Fruit fly (Drosophila melanogaster) whole organism, embryonic: ENCODE results near the gene OtopLc.

Experiments
- BEAF-32 ChIP-seq: fragments of 200-800 bp; sonication (Bioruptor generic); optimal IDR thresholded peaks from 3 replicates; lab custom pipeline; 2017; ENCODE audit warnings: missing biosample characterization, missing genetic modification characterization, mild to moderate bottlenecking, moderate library complexity, missing genetic modification reagents
- C15 ChIP-seq: fragments of 200-800 bp; sonication (Bioruptor generic); IDR thresholded peaks from 3 replicates; pipeline ENCODE4 v1.3.6; 2022; ENCODE audit warnings: missing biosample characterization, missing genetic modification characterization
- CG10321 ChIP-seq: fragments of 200-800 bp; sonication (Bioruptor generic); IDR thresholded peaks from 2 replicates; pipeline ENCODE4 v1.3.6; 2022; ENCODE audit warnings: missing biosample characterization, missing genetic modification characterization
- CG10366 ChIP-seq: fragments of 200-800 bp; sonication (Bioruptor generic); IDR thresholded peaks from 2 replicates; pipeline ENCODE4 v1.3.6; 2022; ENCODE audit warnings: missing biosample characterization, missing genetic modification characterization
- CG11695 ChIP-seq: fragments of 200-800 bp; sonication (Bioruptor generic); IDR thresholded peaks from 3 replicates; pipeline ENCODE4 v1.3.6; 2022; ENCODE audit warnings: missing biosample characterization, missing genetic modification characterization
- CG11723 ChIP-seq: fragments of 200-800 bp; sonication (Bioruptor generic); optimal IDR thresholded peaks from 2 replicates; lab custom pipeline; 2017; ENCODE audit warnings: missing biosample characterization, mild to moderate bottlenecking, missing genetic modification characterization
- CG12769 ChIP-seq: fragments of 200-800 bp; sonication (Bioruptor generic); optimal IDR thresholded peaks from 2 replicates; lab custom pipeline; 2019; ENCODE audit warnings: missing biosample characterization, mild to moderate bottlenecking, missing genetic modification characterization, moderate library complexity
- CG13123 ChIP-seq: fragments of 200-800 bp; sonication (Bioruptor generic); optimal IDR thresholded peaks from 2 replicates; lab custom pipeline; 2016; ENCODE audit warnings: missing biosample characterization, missing genetic modification characterization
- CG14710 ChIP-seq: fragments of 200-800 bp; sonication (Bioruptor generic); optimal IDR thresholded peaks from 3 replicates; lab custom pipeline; 2019; ENCODE audit warnings: missing biosample characterization, mild to moderate bottlenecking, missing genetic modification characterization, moderate library complexity
- CG14860 ChIP-seq: fragments of 200-800 bp; sonication (Bioruptor generic); IDR thresholded peaks from 3 replicates; pipeline ENCODE4 v1.3.6; 2022; ENCODE audit warnings: missing biosample characterization, missing genetic modification characterization; ENCODE audit not compliant: partially characterized antibody
- CG17612 ChIP-seq: fragments of 200-800 bp; sonication (Bioruptor generic); IDR thresholded peaks from 2 replicates; pipeline ENCODE4 v1.3.6; 2022; ENCODE audit warnings: missing biosample characterization, missing genetic modification characterization
- CG18011 ChIP-seq: fragments of 200-800 bp; sonication (Bioruptor generic); optimal IDR thresholded peaks from 2 replicates; lab custom pipeline; 2017; ENCODE audit warnings: missing biosample characterization, missing genetic modification characterization, mild to moderate bottlenecking, moderate library complexity, missing genotype
- CG18476 ChIP-seq: fragments of 200-800 bp; sonication (Bioruptor generic); optimal IDR thresholded peaks from 2 replicates; lab custom pipeline; 2016; ENCODE audit warnings: missing biosample characterization, mild to moderate bottlenecking, missing genetic modification characterization
- CG18764 ChIP-seq: fragments of 200-800 bp; sonication (Bioruptor generic); optimal IDR thresholded peaks from 3 replicates; lab custom pipeline; 2016; ENCODE audit warnings: missing biosample characterization, missing genetic modification characterization
- CG2120 ChIP-seq: fragments of 200-800 bp; sonication (Bioruptor generic); optimal IDR thresholded peaks from 3 replicates; lab custom pipeline; 2016; ENCODE audit warnings: missing biosample characterization, missing genetic modification characterization
- CG32772 ChIP-seq: fragments of 200-800 bp; sonication (Bioruptor generic); IDR thresholded peaks from 2 replicates; pipeline ENCODE4 v1.3.6; 2022; ENCODE audit warnings: missing biosample characterization, missing genetic modification characterization
- CG3726 ChIP-seq: fragments of 200-800 bp; sonication (Bioruptor generic); IDR thresholded peaks from 3 replicates; pipeline ENCODE4, ENCODE4 v1.3.6; 2022; ENCODE audit warnings: missing biosample characterization, missing genetic modification characterization
- CG3995 ChIP-seq: fragments of 200-800 bp; sonication (Bioruptor generic); optimal IDR thresholded peaks from 3 replicates; lab custom pipeline; 2016; ENCODE audit warnings: missing biosample characterization, missing genetic modification characterization
- CG4404 ChIP-seq: fragments of 200-800 bp; sonication (Bioruptor generic); IDR thresholded peaks from 2 replicates; pipeline ENCODE4 v1.3.6; 2022; ENCODE audit warnings: missing biosample characterization, missing genetic modification characterization
- CG4730 ChIP-seq: fragments of 200-800 bp; sonication (Bioruptor generic); IDR thresholded peaks from 2 replicates; pipeline ENCODE4 v1.3.6; 2022; ENCODE audit warnings: missing biosample characterization, missing genetic modification characterization
- CG7357 ChIP-seq: fragments of 200-800 bp; sonication (Bioruptor generic); IDR thresholded peaks from 3 replicates; pipeline ENCODE4 v1.3.6; 2022; ENCODE audit warnings: missing biosample characterization, missing genetic modification characterization
- CG9932 ChIP-seq: fragments of 200-800 bp; sonication (Bioruptor generic); IDR thresholded peaks from 2 replicates; pipeline ENCODE4 v1.3.6; 2022; ENCODE audit warnings: missing biosample characterization, missing genetic modification characterization
- D ChIP-seq, 2 experiments: fragments of 200-800 bp in 1 of 2; fragments of >200 bp in 1 of 2; sonication (Bioruptor generic) in 1 of 2; optimal IDR thresholded peaks; 2 replicates in 1 of 2; 3 replicates in 1 of 2; lab custom pipeline; 2017; ENCODE audit warnings: mild to moderate bottlenecking in 1 of 2, missing biosample characterization in 1 of 2, missing genetic modification characterization in 1 of 2, missing genetic modification reagents in 1 of 2
- Eip74EF ChIP-seq, 2 experiments: fragments of 200-800 bp in 1 of 2; fragments of >200 bp in 1 of 2; sonication (Bioruptor generic) in 1 of 2; optimal IDR thresholded peaks; 2 replicates each; lab custom pipeline; 2017 to 2019; ENCODE audit warnings: missing biosample characterization in 2 of 2, missing genetic modification characterization in 2 of 2, mild to moderate bottlenecking in 1 of 2, moderate library complexity in 1 of 2
- GATAe ChIP-seq: fragments of 200-800 bp; sonication (Bioruptor generic); conservative IDR thresholded peaks from 2 replicates; pipeline ENCODE4 v1.3.6; 2022; ENCODE audit warnings: missing biosample characterization, missing genetic modification characterization
- Hand ChIP-seq: fragments of 200-800 bp; sonication (Bioruptor generic); optimal IDR thresholded peaks from 2 replicates; lab custom pipeline; 2017; ENCODE audit warnings: mild to moderate bottlenecking, missing biosample characterization, missing genetic modification reagents, missing genetic modification characterization
- Kr ChIP-seq: fragments of 200-800 bp; sonication (Bioruptor generic); optimal IDR thresholded peaks from 2 replicates; lab custom pipeline; 2017; ENCODE audit warnings: missing biosample characterization, mild to moderate bottlenecking, missing genetic modification characterization
- Lpt ChIP-seq: fragments of >200 bp; optimal IDR thresholded peaks from 2 replicates; lab custom pipeline; 2018; ENCODE audit warnings: missing biosample characterization, missing genetic modification characterization
- Med ChIP-seq: fragments of 200-800 bp; sonication (Bioruptor generic); peaks from one replicate; lab custom pipeline; 2016; ENCODE audit warnings: missing biosample characterization, missing genetic modification characterization, mild to moderate bottlenecking, inconsistent platforms, moderate library complexity
- Mrtf ChIP-seq: fragments of 200-800 bp; sonication (Bioruptor generic); IDR thresholded peaks from 3 replicates; pipeline ENCODE4 v1.3.6; 2022; ENCODE audit warnings: missing biosample characterization, missing genetic modification characterization
- NFAT ChIP-seq: fragments of 200-800 bp; sonication (Bioruptor generic); IDR thresholded peaks from 2 replicates; pipeline ENCODE4 v1.3.6; 2022; ENCODE audit warnings: missing biosample characterization, missing genetic modification characterization
- Optix ChIP-seq: fragments of 200-800 bp; sonication (Bioruptor generic); IDR thresholded peaks from 3 replicates; pipeline ENCODE4 v1.3.6; 2022; ENCODE audit warnings: missing biosample characterization, missing genetic modification characterization
- cad ChIP-seq: fragments of >200 bp; optimal IDR thresholded peaks from 2 replicates; lab custom pipeline; 2017; ENCODE audit warnings: missing biosample characterization, missing genetic modification characterization
- cg ChIP-seq: fragments of 200-800 bp; sonication (Bioruptor generic); optimal IDR thresholded peaks from 3 replicates; lab custom pipeline; 2019; ENCODE audit warnings: missing biosample characterization, mild to moderate bottlenecking, missing genetic modification characterization, moderate library complexity
- ems ChIP-seq: fragments of 200-800 bp; sonication (Bioruptor generic); optimal IDR thresholded peaks from 3 replicates; lab custom pipeline; 2016; ENCODE audit warnings: missing biosample characterization, missing genetic modification characterization
- gcm2 ChIP-seq: fragments of 200-800 bp; sonication (Bioruptor generic); optimal IDR thresholded peaks from 2 replicates; lab custom pipeline; 2016; ENCODE audit warnings: missing biosample characterization, missing genetic modification characterization
- inv ChIP-seq: fragments of 200-800 bp; sonication (Bioruptor generic); IDR thresholded peaks from 2 replicates; pipeline ENCODE4 v1.3.6; 2022; ENCODE audit warnings: missing biosample characterization, missing genetic modification characterization; ENCODE audit not compliant: partially characterized antibody
- kay ChIP-seq: fragments of 200-800 bp; sonication (Bioruptor generic); optimal IDR thresholded peaks from 2 replicates; lab custom pipeline; 2016; ENCODE audit warnings: missing biosample characterization, missing genetic modification characterization
- onecut ChIP-seq: fragments of 200-800 bp; sonication (Bioruptor generic); IDR thresholded peaks from 2 replicates; pipeline ENCODE4 v1.3.6; 2022; ENCODE audit warnings: missing biosample characterization, missing genetic modification characterization
- otp ChIP-seq: fragments of 200-800 bp; sonication (Bioruptor generic); IDR thresholded peaks from 3 replicates; pipeline ENCODE4, ENCODE4 v1.3.6; 2022; ENCODE audit warnings: missing biosample characterization, missing genetic modification characterization
- pros ChIP-seq: fragments of 200-800 bp; sonication (Bioruptor generic); optimal IDR thresholded peaks from 3 replicates; lab custom pipeline; 2019; ENCODE audit warnings: missing biosample characterization, mild to moderate bottlenecking, missing genetic modification characterization, moderate library complexity
- rib ChIP-seq: fragments of 200-800 bp; sonication (Bioruptor generic); IDR thresholded peaks from 2 replicates; pipeline ENCODE4 v1.3.6; 2022; ENCODE audit warnings: missing biosample characterization, missing genetic modification characterization
- sima ChIP-seq: fragments of 200-800 bp; sonication (Bioruptor generic); optimal IDR thresholded peaks from 2 replicates; lab custom pipeline; 2016; ENCODE audit warnings: missing biosample characterization, missing genetic modification characterization
- vvl ChIP-seq: fragments of 200-800 bp; sonication (Bioruptor generic); IDR thresholded peaks from 2 replicates; pipeline ENCODE4 v1.3.6; 2022; ENCODE audit warnings: missing biosample characterization, missing genetic modification characterization
- yki ChIP-seq: fragments of >200 bp; optimal IDR thresholded peaks from 3 replicates; lab custom pipeline; 2018
- zfh2 ChIP-seq: fragments of 200-800 bp; sonication (Bioruptor generic); optimal IDR thresholded peaks from 2 replicates; lab custom pipeline; 2016; ENCODE audit warnings: missing biosample characterization, missing genetic modification characterization

Gene OtopLc

dm6 chrX:5679079-5679932 is 16.6 kb upstream of the OtopLc start (continued):
- TF ChIP-seq kay (GFP tag; lab: Kevin White, UChicago) (peak; percentile 39), onecut (GFP tag; lab: Robert Waterston, UW) (no peak), CG14860 (GFP tag; lab: Robert Waterston, UW) (no peak), vvl (GFP tag; lab: Robert Waterston, UW) (peak; percentile 49), rib (GFP tag; lab: Robert Waterston, UW) (no peak), Med (peak; percentile 41), CG17612 (GFP tag; lab: Robert Waterston, UW) (no peak), CG2120 (no peak), CG32772 (GFP tag; lab: Robert Waterston, UW) (peak; percentile 40; the same call in 1 of the 2 replicates), CG7357 (no peak), CG4404 (GFP tag; lab: Robert Waterston, UW) (0 out of 2 replicates have a peak, but pooled peaks have one; percentile 34), CG9932 (no peak), Kr (GFP tag; lab: Kevin White, UChicago) (no peak), Hand (GFP tag; lab: Kevin White, UChicago) (no peak), CG13123 (peak; percentile 4), zfh2 (GFP tag; lab: Kevin White, UChicago) (no peak), Optix (GFP tag; lab: Robert Waterston, UW) (peak; percentile 37; the same call in 1 of the 3 replicates), CG14710 (tag; lab: Kevin White, UChicago) (peak; percentile 70), Lpt (GFP tag; lab: Kevin White, UChicago) (no peak), Mrtf (GFP tag; lab: Robert Waterston, UW) (no peak), C15 (GFP tag; lab: Robert Waterston, UW) (no peak), inv (no peak), NFAT (GFP tag; lab: Robert Waterston, UW) (no peak), D (optimal IDR thresholded peaks at IDR 0.05; lab: Kevin White, UChicago) (no peak), D (GFP tag; optimal IDR thresholded peaks at IDR 0.05; lab: Kevin White, UChicago) (peak; percentile 68), otp (GFP tag; lab: Robert Waterston, UW) (no peak), CG10366 (no peak), CG12769 (tag; lab: Kevin White, UChicago) (no peak), GATAe (GFP tag; lab: Robert Waterston, UW) (no peak), CG11695 (GFP tag; lab: Robert Waterston, UW) (0 out of 3 replicates have a peak, but pooled peaks have one; percentile 25), CG3726 (GFP tag; lab: Robert Waterston, UW) (0 out of 3 replicates have a peak, but pooled peaks have one; percentile 46), yki (lab: Kevin White, UChicago) (no peak), CG10321 (GFP tag; lab: Robert Waterston, UW) (0 out of 2 replicates have a peak, but pooled peaks have one; percentile 10), CG11723 (GFP tag; lab: Kevin White, UChicago) (peak; percentile 7), Eip74EF (GFP tag; optimal IDR thresholded peaks at IDR 0.05; lab: Kevin White, UChicago) (no peak), ems (GFP tag; lab: Kevin White, UChicago) (no peak), cad (GFP tag; lab: Kevin White, UChicago) (no peak), pros (no peak), CG18011 (GFP tag; lab: Kevin White, UChicago) (no peak), cg (GFP tag; lab: Kevin White, UChicago) (peak; percentile 71), CG3995 (GFP tag; lab: Kevin White, UChicago) (no peak), BEAF-32 (GFP tag; lab: Kevin White, UChicago) (no peak), sima (GFP tag; lab: Kevin White, UChicago) (no peak), CG18476 (GFP tag; lab: Kevin White, UChicago) (peak; percentile 14), CG18764 (peak; percentile 41), CG4730 (0 out of 2 replicates have a peak, but pooled peaks have one; percentile 10), gcm2 (GFP tag; lab: Kevin White, UChicago) (no peak)
